Worm (Caenorhabditis elegans): ENCODE measurements around the gene ipla-3.

Gene ipla-3

ce11 chrV:20761758-20762157, 32.7 kb upstream of the ipla-3 start:
- TF ChIP-seq unc-120 (tag; optimal IDR thresholded peaks at IDR 0.05; ENCODE audit: poor library complexity, severe bottlenecking): peak; percentile 28
- no peak for TF ChIP-seq nhr-12 (tag; optimal IDR thresholded peaks at IDR 0.05)
- TF ChIP-seq nhr-237 (tag; optimal IDR thresholded peaks at IDR 0.05): peak; percentile 34
- no peak for TF ChIP-seq lsy-2 (tag; optimal IDR thresholded peaks at IDR 0.05)
- no peak for TF ChIP-seq ceh-39 (tag; optimal IDR thresholded peaks at IDR 0.05)
- TF ChIP-seq elt-3 (tag; optimal IDR thresholded peaks at IDR 0.05): no peak

ce11 chrV:20758106-20758505, 29.0 kb upstream of the ipla-3 start:
- TF ChIP-seq flh-1 (GFP tag; optimal IDR thresholded peaks at IDR 0.05): no peak
- TF ChIP-seq ham-2 (GFP tag; optimal IDR thresholded peaks at IDR 0.05): no peak
- TF ChIP-seq M03D4.4 (tag; optimal IDR thresholded peaks at IDR 0.05): no peak
- no peak for TF ChIP-seq hlh-1 (tag; optimal IDR thresholded peaks at IDR 0.05)
- no peak for TF ChIP-seq sem-2 (GFP tag; optimal IDR thresholded peaks at IDR 0.05)
- no peak for TF ChIP-seq zip-8 (tag; optimal IDR thresholded peaks at IDR 0.05)
- TF ChIP-seq elt-1 (tag; optimal IDR thresholded peaks at IDR 0.05; ENCODE audit: borderline replicate concordance, insufficient read depth): no peak
- no peak for TF ChIP-seq sptf-1 (tag; optimal IDR thresholded peaks at IDR 0.05)
- TF ChIP-seq lin-13 (tag; optimal IDR thresholded peaks at IDR 0.05): no peak
- no peak for TF ChIP-seq mab-5 (tag; optimal IDR thresholded peaks at IDR 0.05)
- no peak for TF ChIP-seq unc-62 (GFP tag; optimal IDR thresholded peaks at IDR 0.05)
- no peak for TF ChIP-seq ztf-11 (tag; optimal IDR thresholded peaks at IDR 0.05)
- no peak for TF ChIP-seq blmp-1 (tag; optimal IDR thresholded peaks at IDR 0.05)
- TF ChIP-seq nhr-2 (tag; optimal IDR thresholded peaks at IDR 0.05): no peak
- TF ChIP-seq pha-4 (tag; optimal IDR thresholded peaks at IDR 0.05): no peak

ce11 chrV:20757255-20757654, 28.2 kb upstream of the ipla-3 start:
- TF ChIP-seq ham-2 (GFP tag; optimal IDR thresholded peaks at IDR 0.05) (no peak), M03D4.4 (tag; optimal IDR thresholded peaks at IDR 0.05) (no peak), tbx-8 (GFP tag; optimal IDR thresholded peaks at IDR 0.05) (no peak), elt-3 (tag; optimal IDR thresholded peaks at IDR 0.05) (no peak), mep-1 (tag; optimal IDR thresholded peaks at IDR 0.05) (no peak), ceh-43 (GFP tag; optimal IDR thresholded peaks at IDR 0.05) (no peak), hlh-1 (tag; optimal IDR thresholded peaks at IDR 0.05) (no peak), unc-62 (GFP tag; optimal IDR thresholded peaks at IDR 0.05) (no peak), snpc-4 (tag; optimal IDR thresholded peaks at IDR 0.05) (no peak), ztf-11 (tag; optimal IDR thresholded peaks at IDR 0.05) (no peak)

- peak; percentile 99 for TF ChIP-seq pha-4 (tag; optimal IDR thresholded peaks at IDR 0.05)
- TF ChIP-seq ceh-83 (GFP tag; optimal IDR thresholded peaks at IDR 0.05): peak; percentile 45
- peak; percentile 22 for TF ChIP-seq lsy-2 (tag; optimal IDR thresholded peaks at IDR 0.05)
- TF ChIP-seq blmp-1 (tag; optimal IDR thresholded peaks at IDR 0.05): no peak
- TF ChIP-seq elt-3 (tag; optimal IDR thresholded peaks at IDR 0.05): no peak
- TF ChIP-seq sptf-1 (tag; optimal IDR thresholded peaks at IDR 0.05): peak; percentile 62
Observed at ce11 chrV:20756385-20756996, 27.4 kb upstream of the ipla-3 start.

ce11 chrV:20755494-20755893, 26.4 kb upstream of the ipla-3 start:
- TF ChIP-seq bed-3 (GFP tag; optimal IDR thresholded peaks at IDR 0.05): no peak
- TF ChIP-seq ham-2 (GFP tag; optimal IDR thresholded peaks at IDR 0.05): no peak
- TF ChIP-seq zip-8 (tag; optimal IDR thresholded peaks at IDR 0.05): no peak
- TF ChIP-seq cnd-1 (tag; optimal IDR thresholded peaks at IDR 0.05): no peak

ce11 chrV:20753838-20754503, 24.9 kb upstream of the ipla-3 start:
- no peak for TF ChIP-seq unc-39 (tag; optimal IDR thresholded peaks at IDR 0.05)
- TF ChIP-seq pha-4 (tag; optimal IDR thresholded peaks at IDR 0.05): peak; percentile 89
- TF ChIP-seq drap-1 (GFP tag; optimal IDR thresholded peaks at IDR 0.05): no peak
- no peak for TF ChIP-seq mab-5 (tag; optimal IDR thresholded peaks at IDR 0.05)
- no peak for TF ChIP-seq nhr-2 (tag; optimal IDR thresholded peaks at IDR 0.05)
- no peak for TF ChIP-seq nhr-76 (tag; optimal IDR thresholded peaks at IDR 0.05)

Data from whole organism, mixed stage, embryonic.